Worm (Caenorhabditis elegans) whole organism, L4 larva: ENCODE data around the gene set-16.

Experiments used
- D1046.2 ChIP-seq: fragments of 200-800 bp; sonication (Bioruptor generic); IDR thresholded peaks from 2 replicates; pipeline ENCODE4 v1.3.6; 2022; ENCODE audit warnings: missing genetic modification characterization, missing compliant biosample characterization
- F26F4.8 ChIP-seq: fragments of 200-800 bp; sonication (Bioruptor generic); conservative IDR thresholded peaks from 2 replicates; pipeline ENCODE4 v1.3.6; 2022; ENCODE audit warnings: missing genetic modification characterization, missing compliant biosample characterization
- F44E2.7 ChIP-seq: fragments of 200-800 bp; sonication (Bioruptor generic); IDR thresholded peaks from 2 replicates; pipeline ENCODE4 v2.1.2; 2022; ENCODE audit warnings: missing genetic modification characterization, missing compliant biosample characterization
- R02D3.7 ChIP-seq: fragments of 150-350 bp; sonication (generic microtip); optimal IDR thresholded peaks from 3 replicates; lab custom pipeline; 2014; ENCODE audit warnings: missing biosample characterization, missing genetic modification characterization
- T20F7.1 ChIP-seq: fragments of 200-800 bp; sonication (Bioruptor generic); optimal IDR thresholded peaks from 2 replicates; lab custom pipeline; 2018; ENCODE audit warnings: mild to moderate bottlenecking, missing genetic modification characterization, missing compliant biosample characterization
- Y105C5A.15 ChIP-seq: fragments of 200-800 bp; sonication (Bioruptor generic); IDR thresholded peaks from 2 replicates; pipeline ENCODE4 v1.3.6; 2022; ENCODE audit warnings: missing genetic modification characterization, missing compliant biosample characterization
- aha-1 ChIP-seq: fragments of 150-350 bp; peaks from one replicate; lab custom pipeline; 2014; ENCODE audit warnings: missing biosample characterization, missing genetic modification characterization
- ceh-28 ChIP-seq: fragments of 150-350 bp; optimal IDR thresholded peaks from 2 replicates; lab custom pipeline; 2014; ENCODE audit warnings: missing biosample characterization, missing genetic modification reagents, missing genetic modification characterization
- ctbp-1 ChIP-seq: fragments of 200-800 bp; sonication (Bioruptor generic); IDR thresholded peaks from 2 replicates; pipeline ENCODE4 v1.3.6; 2022; ENCODE audit warnings: missing genetic modification reagents, missing genetic modification characterization, missing compliant biosample characterization
- daf-16 ChIP-seq, 3 experiments: sonication (generic microtip); optimal IDR thresholded peaks; 2 replicates each; lab custom pipeline; 2016 to 2017; ENCODE audit warnings: missing genetic modification characterization in 3 of 3, missing genetic modification reagents in 3 of 3, mild to moderate bottlenecking in 2 of 3, missing compliant biosample characterization in 2 of 3, missing biosample characterization in 1 of 3, moderate library complexity in 1 of 3
- daf-19 ChIP-seq: fragments of 200-800 bp; sonication (Bioruptor generic); conservative IDR thresholded peaks from 2 replicates; pipeline ENCODE4 v1.3.6; 2022; ENCODE audit warnings: missing genetic modification characterization, missing compliant biosample characterization
- dmd-8 ChIP-seq: fragments of 200-800 bp; sonication (Bioruptor generic); IDR thresholded peaks from 2 replicates; pipeline ENCODE4 v1.3.6; 2022; ENCODE audit warnings: missing genetic modification characterization, missing compliant biosample characterization
- duxl-1 ChIP-seq: sonication (generic microtip); optimal IDR thresholded peaks from 2 replicates; lab custom pipeline; 2016; ENCODE audit warnings: mild to moderate bottlenecking, missing genetic modification characterization, moderate library complexity, missing compliant biosample characterization; ENCODE audit not compliant: poor library complexity
- dve-1 ChIP-seq: sonication (generic microtip); optimal IDR thresholded peaks from 2 replicates; lab custom pipeline; 2017; ENCODE audit warnings: antibody characterized with exemption, mild to moderate bottlenecking, missing genetic modification characterization, missing compliant biosample characterization; ENCODE audit not compliant: insufficient read depth
- egl-43 ChIP-seq: fragments of 200-800 bp; sonication (Bioruptor generic); IDR thresholded peaks from 2 replicates; pipeline ENCODE4 v1.3.6; 2022; ENCODE audit warnings: missing genetic modification reagents, missing genetic modification characterization, missing compliant biosample characterization
- fkh-10 ChIP-seq: fragments of 150-350 bp; optimal IDR thresholded peaks from 2 replicates; lab custom pipeline; 2014; ENCODE audit warnings: missing biosample characterization, missing genetic modification reagents, missing genetic modification characterization
- hif-1 ChIP-seq, 2 experiments: sonication (generic microtip); optimal IDR thresholded peaks; 2 replicates each; lab custom pipeline; 2016 to 2017; ENCODE audit warnings: missing compliant biosample characterization in 2 of 2, missing genetic modification characterization in 2 of 2, missing genetic modification reagents in 2 of 2, missing genotype in 2 of 2, mild to moderate bottlenecking in 1 of 2
- hlh-11 ChIP-seq: fragments of 200-800 bp; sonication (Bioruptor generic); optimal IDR thresholded peaks from 2 replicates; lab custom pipeline; 2018; ENCODE audit warnings: mild to moderate bottlenecking, missing genetic modification characterization, missing compliant biosample characterization
- hlh-30 ChIP-seq: sonication (generic microtip); optimal IDR thresholded peaks from 2 replicates; lab custom pipeline; 2017; ENCODE audit warnings: antibody characterized with exemption, mild to moderate bottlenecking, missing genetic modification characterization, missing compliant biosample characterization; ENCODE audit not compliant: insufficient read depth
- hmg-1.1 ChIP-seq: fragments of 200-800 bp; sonication (Bioruptor generic); IDR thresholded peaks from 2 replicates; pipeline ENCODE4 v1.3.6; 2022; ENCODE audit warnings: missing genetic modification reagents, missing genetic modification characterization, missing compliant biosample characterization
- jun-1 ChIP-seq: fragments of 150-350 bp; optimal IDR thresholded peaks from 2 replicates; lab custom pipeline; 2014; ENCODE audit warnings: missing biosample characterization, missing genetic modification reagents, missing genetic modification characterization
- lim-7 ChIP-seq: fragments of 200-800 bp; sonication (Bioruptor generic); IDR thresholded peaks from 2 replicates; pipeline ENCODE4 v1.3.6; 2022; ENCODE audit warnings: missing genetic modification characterization, missing compliant biosample characterization
- lin-15B ChIP-seq: fragments of 150-350 bp; sonication (generic microtip); optimal IDR thresholded peaks from 3 replicates; lab custom pipeline; 2014; ENCODE audit warnings: missing biosample characterization, missing genetic modification characterization
- lin-29 ChIP-seq: fragments of 200-800 bp; sonication (Bioruptor generic); IDR thresholded peaks from 2 replicates; pipeline ENCODE4 v1.3.6; 2022; ENCODE audit warnings: missing genetic modification reagents, missing genetic modification characterization, missing compliant biosample characterization
- lin-38 ChIP-seq: fragments of 200-800 bp; sonication (Bioruptor generic); IDR thresholded peaks from 2 replicates; pipeline ENCODE4 v1.3.6; 2022; ENCODE audit warnings: missing genetic modification reagents, missing genetic modification characterization, missing compliant biosample characterization
- lir-3 ChIP-seq: sonication (generic microtip); optimal IDR thresholded peaks from 2 replicates; lab custom pipeline; 2016; ENCODE audit warnings: mild to moderate bottlenecking, missing genetic modification characterization, missing compliant biosample characterization
- madf-5 ChIP-seq, 2 experiments: fragments of 200-800 bp; sonication (Bioruptor generic); IDR thresholded peaks; 2 replicates each; pipeline ENCODE4 v1.3.6; 2022; ENCODE audit warnings: missing compliant biosample characterization in 2 of 2, missing genetic modification characterization in 2 of 2
- mdl-1 ChIP-seq, 2 experiments: fragments of 150-350 bp in 1 of 2; sonication (generic microtip) in 1 of 2; optimal IDR thresholded peaks; 2 replicates each; lab custom pipeline; 2014 to 2017; ENCODE audit warnings: missing biosample characterization in 2 of 2, missing genetic modification characterization in 2 of 2
- mep-1 ChIP-seq: fragments of 150-350 bp; sonication (generic microtip); optimal IDR thresholded peaks from 3 replicates; lab custom pipeline; 2014; ENCODE audit warnings: missing biosample characterization, missing genetic modification characterization
- nhr-102 ChIP-seq: sonication (generic microtip); optimal IDR thresholded peaks from 2 replicates; lab custom pipeline; 2016; ENCODE audit warnings: mild to moderate bottlenecking, missing genetic modification characterization, moderate library complexity, missing compliant biosample characterization
- nhr-25 ChIP-seq: sonication (generic microtip); optimal IDR thresholded peaks from 2 replicates; lab custom pipeline; 2017; ENCODE audit warnings: missing genetic modification characterization, mild to moderate bottlenecking, missing compliant biosample characterization, antibody characterized with exemption, moderate library complexity, borderline replicate concordance; ENCODE audit not compliant: insufficient read depth
- nhr-42 ChIP-seq: fragments of 200-800 bp; sonication (Bioruptor generic); IDR thresholded peaks from 2 replicates; pipeline ENCODE4 v1.3.6; 2022; ENCODE audit warnings: missing genetic modification characterization, missing compliant biosample characterization
- nhr-76 ChIP-seq: fragments of 150-350 bp; optimal IDR thresholded peaks from 2 replicates; lab custom pipeline; 2014; ENCODE audit warnings: missing biosample characterization, missing genetic modification characterization
- pqm-1 ChIP-seq: sonication (generic microtip); optimal IDR thresholded peaks from 2 replicates; lab custom pipeline; 2017; ENCODE audit warnings: missing biosample characterization, missing genetic modification characterization
- rbr-2 ChIP-seq: sonication (generic microtip); optimal IDR thresholded peaks from 2 replicates; lab custom pipeline; 2016; ENCODE audit warnings: missing genotype, missing genetic modification characterization, missing compliant biosample characterization
- sdz-12 ChIP-seq: fragments of 200-800 bp; sonication (Bioruptor generic); optimal IDR thresholded peaks from 2 replicates; lab custom pipeline; 2018; ENCODE audit warnings: mild to moderate bottlenecking, missing genetic modification characterization, missing compliant biosample characterization
- set-16 ChIP-seq: fragments of 200-800 bp; sonication (Bioruptor generic); IDR thresholded peaks from 2 replicates; pipeline ENCODE4 v1.3.6; 2022; ENCODE audit warnings: missing genetic modification reagents, missing genetic modification characterization, missing compliant biosample characterization
- skn-1 ChIP-seq: fragments of 150-350 bp; optimal IDR thresholded peaks from 2 replicates; lab custom pipeline; 2014; ENCODE audit warnings: missing biosample characterization, missing genetic modification characterization
- snpc-1.2 ChIP-seq: fragments of 200-800 bp; sonication (Bioruptor generic); IDR thresholded peaks from 2 replicates; pipeline ENCODE4 v1.3.6; 2022; ENCODE audit warnings: missing genetic modification reagents, missing genetic modification characterization, missing compliant biosample characterization
- snpc-4 ChIP-seq: fragments of 150-350 bp; optimal IDR thresholded peaks from 2 replicates; lab custom pipeline; 2014; ENCODE audit warnings: missing biosample characterization, missing genetic modification characterization
- unc-130 ChIP-seq: sonication (generic microtip); optimal IDR thresholded peaks from 2 replicates; lab custom pipeline; 2016; ENCODE audit warnings: missing genetic modification reagents, missing genetic modification characterization, missing compliant biosample characterization
- unc-62 ChIP-seq, 3 experiments: fragments of 150-350 bp in 1 of 3; sonication (generic microtip); optimal IDR thresholded peaks in 2 of 3; peaks in 1 of 3; 1 replicate in 1 of 3; 2 replicates in 2 of 3; lab custom pipeline; 2014 to 2017; ENCODE audit warnings: missing biosample characterization in 3 of 3, missing genetic modification characterization in 3 of 3, missing genetic modification reagents in 3 of 3, missing genotype in 1 of 3
- vab-7 ChIP-seq: fragments of 200-800 bp; sonication (Bioruptor generic); IDR thresholded peaks from 2 replicates; pipeline ENCODE4 v1.3.6; 2022; ENCODE audit warnings: missing genetic modification reagents, missing genetic modification characterization, missing compliant biosample characterization
- zfp-2 ChIP-seq: sonication (generic microtip); optimal IDR thresholded peaks from 2 replicates; lab custom pipeline; 2016; ENCODE audit warnings: mild to moderate bottlenecking, missing genetic modification characterization, missing compliant biosample characterization
- zfp-3 ChIP-seq: fragments of 200-800 bp; sonication (Bioruptor generic); conservative IDR thresholded peaks from 2 replicates; pipeline ENCODE4 v1.3.6; 2022; ENCODE audit warnings: missing genetic modification reagents, missing genetic modification characterization, missing compliant biosample characterization
- ztf-7 ChIP-seq: fragments of 150-350 bp; optimal IDR thresholded peaks from 2 replicates; lab custom pipeline; 2014; ENCODE audit warnings: missing biosample characterization, missing genetic modification characterization

The set-16 gene

ce11 chrIII:13695588-13695987, 51.9 kb downstream of the set-16 start:
- TF ChIP-seq sdz-12 (GFP tag; lab: Kevin White, UChicago), result no peak
- TF ChIP-seq aha-1, result peak; percentile 44

ce11 chrIII:13697822-13698221, 54.1 kb downstream of the set-16 start:
- TF ChIP-seq unc-62 (GFP tag; optimal IDR thresholded peaks at IDR 0.05 in 1 of 2; lab: Kevin White, UChicago) (no peak), unc-62 (tag; optimal IDR thresholded peaks at IDR 0.05; lab: Kevin White, UChicago) (no peak), fkh-10 (GFP tag; lab: Kevin White, UChicago) (peak; percentile 8), hlh-11 (tag; lab: Kevin White, UChicago) (no peak), madf-5 (GFP tag; IDR thresholded peaks at IDR 0.05; lab: Robert Waterston, UW) (no peak), vab-7 (GFP tag; lab: Robert Waterston, UW) (no peak), jun-1 (tag; lab: Kevin White, UChicago) (no peak), F44E2.7 (GFP tag; lab: Robert Waterston, UW) (no peak), zfp-3 (no peak), mep-1 (tag; lab: Kevin White, UChicago) (peak; percentile 43), nhr-102 (no peak), daf-16 (GFP tag; optimal IDR thresholded peaks at IDR 0.05; lab: Kevin White, UChicago) (peak in 1 of 2 experiments; percentile 2), daf-16 (tag; optimal IDR thresholded peaks at IDR 0.05; lab: Kevin White, UChicago) (no peak), rbr-2 (tag; lab: Kevin White, UChicago) (peak; percentile 5), snpc-1.2 (GFP tag; lab: Robert Waterston, UW) (no peak), ctbp-1 (GFP tag; lab: Robert Waterston, UW) (0 out of 2 replicates have a peak, but pooled peaks have one; percentile 11), hmg-1.1 (GFP tag; lab: Robert Waterston, UW) (peak; percentile 60), egl-43 (peak; percentile 40; the same call in 1 of the 2 replicates), nhr-76 (tag; lab: Kevin White, UChicago) (no peak), skn-1 (tag; lab: Kevin White, UChicago) (no peak), F26F4.8 (GFP tag; lab: Robert Waterston, UW) (no peak), ztf-7 (tag; lab: Kevin White, UChicago) (no peak), hlh-30 (peak; percentile 41), set-16 (GFP tag; lab: Robert Waterston, UW) (peak; percentile 75), mdl-1 (tag; optimal IDR thresholded peaks at IDR 0.05; lab: Kevin White, UChicago) (peak in 1 of 2 experiments; percentile 29), dve-1 (no peak), lir-3 (tag; lab: Kevin White, UChicago) (no peak), dmd-8 (GFP tag; lab: Robert Waterston, UW) (no peak), D1046.2 (GFP tag; lab: Robert Waterston, UW) (no peak), snpc-4 (no peak), hif-1 (tag; optimal IDR thresholded peaks at IDR 0.05; lab: Kevin White, UChicago) (no peak), nhr-25 (tag; lab: Kevin White, UChicago) (no peak), lin-38 (GFP tag; lab: Robert Waterston, UW) (no peak), lin-15B (tag; lab: Kevin White, UChicago) (no peak), lin-29 (GFP tag; lab: Robert Waterston, UW) (no peak), lim-7 (GFP tag; lab: Robert Waterston, UW) (no peak)

ce11 chrIII:13701691-13702090, 58.0 kb downstream of the set-16 start, which contains the start of gene lit-1:
lit-1 (plus strand) TSS chrIII:13701991.
- no peak for TF ChIP-seq Y105C5A.15
- no peak for TF ChIP-seq nhr-25 (tag; lab: Kevin White, UChicago)
- no peak for TF ChIP-seq D1046.2 (GFP tag; lab: Robert Waterston, UW)
- TF ChIP-seq zfp-2 (tag; lab: Kevin White, UChicago), result no peak
- TF ChIP-seq duxl-1, result no peak
- TF ChIP-seq mdl-1 (tag; optimal IDR thresholded peaks at IDR 0.05; lab: Kevin White, UChicago), result no peak
- no peak for TF ChIP-seq lin-15B (tag; lab: Kevin White, UChicago)
- TF ChIP-seq lim-7 (GFP tag; lab: Robert Waterston, UW), result no peak
- TF ChIP-seq fkh-10 (GFP tag; lab: Kevin White, UChicago), result no peak
- TF ChIP-seq R02D3.7 (tag; lab: Kevin White, UChicago), result no peak
- TF ChIP-seq ceh-28 (tag; lab: Kevin White, UChicago), result no peak
- no peak for TF ChIP-seq nhr-42 (GFP tag; lab: Robert Waterston, UW)
- TF ChIP-seq T20F7.1, result no peak
- TF ChIP-seq hlh-11 (tag; lab: Kevin White, UChicago), result no peak
- no peak for TF ChIP-seq daf-19 (GFP tag; lab: Robert Waterston, UW)
- no peak for TF ChIP-seq unc-130 (GFP tag; lab: Kevin White, UChicago)
- TF ChIP-seq pqm-1, result no peak
